Fruit fly (Drosophila melanogaster) whole organism, embryonic: ENCODE results near the gene kat-60L1.

Experiments
- Abd-B ChIP-seq: fragments of 200-800 bp; sonication (Bioruptor generic); optimal IDR thresholded peaks from 2 replicates; lab custom pipeline; 2018; ENCODE audit warnings: missing biosample characterization, mild to moderate bottlenecking, missing genetic modification characterization, moderate library complexity
- CG10147 ChIP-seq: fragments of 200-800 bp; sonication (Bioruptor generic); optimal IDR thresholded peaks from 2 replicates; lab custom pipeline; 2019; ENCODE audit warnings: missing biosample characterization, mild to moderate bottlenecking, missing genetic modification characterization, moderate library complexity
- CG10366 ChIP-seq: fragments of 200-800 bp; sonication (Bioruptor generic); IDR thresholded peaks from 2 replicates; pipeline ENCODE4 v1.3.6; 2022; ENCODE audit warnings: missing biosample characterization, missing genetic modification characterization
- CG11696 ChIP-seq: fragments of 200-800 bp; sonication (Bioruptor generic); IDR thresholded peaks from 2 replicates; pipeline ENCODE4 v1.3.6; 2022; ENCODE audit warnings: missing biosample characterization, missing genetic modification characterization
- CG12104 ChIP-seq: fragments of 200-800 bp; sonication (Bioruptor generic); optimal IDR thresholded peaks from 3 replicates; lab custom pipeline; 2016; ENCODE audit warnings: missing biosample characterization, missing genetic modification characterization
- CG13424 ChIP-seq: fragments of 200-800 bp; sonication (Bioruptor generic); optimal IDR thresholded peaks from 2 replicates; lab custom pipeline; 2019; ENCODE audit warnings: missing biosample characterization, mild to moderate bottlenecking, missing genetic modification characterization, moderate library complexity
- CG13894 ChIP-seq: fragments of 200-800 bp; sonication (Bioruptor generic); optimal IDR thresholded peaks from 3 replicates; lab custom pipeline; 2018; ENCODE audit warnings: missing biosample characterization, mild to moderate bottlenecking, missing genetic modification characterization, moderate library complexity
- CG14441 ChIP-seq: fragments of 200-800 bp; sonication (Bioruptor generic); IDR thresholded peaks from 2 replicates; pipeline ENCODE4 v1.3.6; 2022; ENCODE audit warnings: missing biosample characterization, missing genetic modification characterization
- CG15479 ChIP-seq: fragments of 200-800 bp; sonication (Bioruptor generic); optimal IDR thresholded peaks from 3 replicates; lab custom pipeline; 2019; ENCODE audit warnings: missing biosample characterization, mild to moderate bottlenecking, missing genetic modification characterization, moderate library complexity
- CG15601 ChIP-seq: fragments of 200-800 bp; sonication (Bioruptor generic); optimal IDR thresholded peaks from 3 replicates; lab custom pipeline; 2019; ENCODE audit warnings: missing biosample characterization, mild to moderate bottlenecking, missing genetic modification characterization, moderate library complexity
- CG1602 ChIP-seq: fragments of 200-800 bp; sonication (Bioruptor generic); optimal IDR thresholded peaks from 3 replicates; lab custom pipeline; 2016; ENCODE audit warnings: missing biosample characterization, missing genetic modification characterization
- CG16815 ChIP-seq: fragments of 200-800 bp; sonication (Bioruptor generic); optimal IDR thresholded peaks from 3 replicates; lab custom pipeline; 2017; ENCODE audit warnings: missing biosample characterization, mild to moderate bottlenecking, missing genetic modification characterization
- CG17186 ChIP-seq: fragments of 200-800 bp; sonication (Bioruptor generic); optimal IDR thresholded peaks from 3 replicates; lab custom pipeline; 2017; ENCODE audit warnings: missing biosample characterization, missing genetic modification reagents, missing genetic modification characterization
- CG31441 ChIP-seq: fragments of 200-800 bp; sonication (Bioruptor generic); IDR thresholded peaks from 2 replicates; pipeline ENCODE4 v1.3.6; 2022; ENCODE audit warnings: missing biosample characterization, missing genetic modification characterization
- CG5953 ChIP-seq: fragments of 200-800 bp; sonication (Bioruptor generic); IDR thresholded peaks from 2 replicates; pipeline ENCODE4 v1.3.6; 2022; ENCODE audit warnings: missing biosample characterization, missing genetic modification characterization
- CG6272 ChIP-seq: fragments of 200-800 bp; sonication (Bioruptor generic); IDR thresholded peaks from 2 replicates; pipeline ENCODE4 v1.3.6; 2022; ENCODE audit warnings: missing biosample characterization, missing genetic modification characterization
- CG6854 ChIP-seq: fragments of 200-800 bp; sonication (Bioruptor generic); optimal IDR thresholded peaks from 3 replicates; lab custom pipeline; 2017; ENCODE audit warnings: missing biosample characterization, mild to moderate bottlenecking, missing genetic modification characterization
- CG7928 ChIP-seq: fragments of 200-800 bp; sonication (Bioruptor generic); optimal IDR thresholded peaks from 2 replicates; lab custom pipeline; 2017; ENCODE audit warnings: missing biosample characterization, mild to moderate bottlenecking, missing genetic modification characterization
- Dbx ChIP-seq: fragments of 200-800 bp; sonication (Bioruptor generic); IDR thresholded peaks from 3 replicates; pipeline ENCODE4 v1.3.6; 2022; ENCODE audit warnings: missing biosample characterization, missing genetic modification characterization
- Fer1 ChIP-seq: fragments of 200-800 bp; sonication (Bioruptor generic); optimal IDR thresholded peaks from 2 replicates; lab custom pipeline; 2017; ENCODE audit warnings: missing biosample characterization, mild to moderate bottlenecking, missing genetic modification characterization
- Fer2 ChIP-seq: fragments of 200-800 bp; sonication (Bioruptor generic); optimal IDR thresholded peaks from 2 replicates; lab custom pipeline; 2018; ENCODE audit warnings: missing biosample characterization, mild to moderate bottlenecking, missing genetic modification characterization, moderate library complexity
- Fer3 ChIP-seq: fragments of 200-800 bp; sonication (Bioruptor generic); optimal IDR thresholded peaks from 2 replicates; lab custom pipeline; 2018; ENCODE audit warnings: missing biosample characterization, mild to moderate bottlenecking, missing genetic modification characterization, moderate library complexity
- H2.0 ChIP-seq: fragments of 200-800 bp; sonication (Bioruptor generic); IDR thresholded peaks from 2 replicates; pipeline ENCODE4 v1.3.6; 2022; ENCODE audit warnings: missing biosample characterization, missing genetic modification characterization
- Hr39 ChIP-seq: fragments of >200 bp; optimal IDR thresholded peaks from 2 replicates; lab custom pipeline; 2017
- Kr ChIP-seq: fragments of 200-800 bp; sonication (Bioruptor generic); optimal IDR thresholded peaks from 2 replicates; lab custom pipeline; 2017; ENCODE audit warnings: missing biosample characterization, mild to moderate bottlenecking, missing genetic modification characterization
- Lim3 ChIP-seq: fragments of 200-800 bp; sonication (Bioruptor generic); IDR thresholded peaks from 2 replicates; pipeline ENCODE4 v1.3.6; 2022; ENCODE audit warnings: missing biosample characterization, missing genetic modification characterization
- NK7.1 ChIP-seq: fragments of 200-800 bp; sonication (Bioruptor generic); optimal IDR thresholded peaks from 3 replicates; lab custom pipeline; 2016; ENCODE audit warnings: missing biosample characterization, missing genetic modification characterization
- Nf-YB ChIP-seq: fragments of 200-800 bp; sonication (Bioruptor generic); optimal IDR thresholded peaks from 3 replicates; lab custom pipeline; 2019; ENCODE audit warnings: missing biosample characterization, mild to moderate bottlenecking, missing genetic modification characterization, moderate library complexity
- Tbp ChIP-seq: fragments of >200 bp; optimal IDR thresholded peaks from 2 replicates; lab custom pipeline; 2018; ENCODE audit warnings: missing biosample characterization, missing genetic modification characterization
- Xrp1 ChIP-seq: fragments of 200-800 bp; sonication (Bioruptor generic); IDR thresholded peaks from 2 replicates; pipeline ENCODE4 v1.3.6; 2022; ENCODE audit warnings: missing biosample characterization, missing genetic modification characterization
- cas ChIP-seq: fragments of 200-800 bp; sonication (Bioruptor generic); IDR thresholded peaks from 2 replicates; pipeline ENCODE4 v1.3.6; 2022; ENCODE audit warnings: missing biosample characterization, missing genetic modification characterization
- grau ChIP-seq: fragments of 200-800 bp; optimal IDR thresholded peaks from 3 replicates; lab custom pipeline; 2019; ENCODE audit warnings: missing biosample characterization, mild to moderate bottlenecking, missing genetic modification characterization, moderate library complexity
- grn ChIP-seq: fragments of 200-800 bp; sonication (Bioruptor generic); optimal IDR thresholded peaks from 3 replicates; lab custom pipeline; 2017; ENCODE audit warnings: missing biosample characterization, missing genetic modification characterization
- gro ChIP-seq: fragments of 200-800 bp; sonication (Bioruptor generic); optimal IDR thresholded peaks from 2 replicates; lab custom pipeline; 2016; ENCODE audit warnings: missing biosample characterization, missing genetic modification characterization
- hbn ChIP-seq: fragments of 200-800 bp; sonication (Bioruptor generic); IDR thresholded peaks from 2 replicates; pipeline ENCODE4 v1.3.6; 2022; ENCODE audit warnings: missing biosample characterization, missing genetic modification characterization; ENCODE audit not compliant: partially characterized antibody
- her ChIP-seq: fragments of 200-800 bp; sonication (Bioruptor generic); optimal IDR thresholded peaks from 2 replicates; lab custom pipeline; 2016; ENCODE audit warnings: missing biosample characterization, missing genetic modification characterization
- lab ChIP-seq: fragments of 200-800 bp; sonication (Bioruptor generic); optimal IDR thresholded peaks from 3 replicates; lab custom pipeline; 2017; ENCODE audit warnings: missing biosample characterization, missing genetic modification characterization, mild to moderate bottlenecking, moderate library complexity, missing genetic modification reagents
- lola ChIP-seq, 3 experiments: fragments of >200 bp in 2 of 3; fragments of 200-800 bp in 1 of 3; sonication (Bioruptor generic) in 1 of 3; optimal IDR thresholded peaks; 2 replicates each; lab custom pipeline; 2017 to 2019; ENCODE audit warnings: missing biosample characterization in 3 of 3, missing genetic modification characterization in 3 of 3, mild to moderate bottlenecking in 1 of 3, moderate library complexity in 1 of 3
- lov ChIP-seq, 2 experiments: fragments of 200-800 bp in 1 of 2; fragments of >200 bp in 1 of 2; sonication (Bioruptor generic) in 1 of 2; IDR thresholded peaks in 1 of 2; optimal IDR thresholded peaks in 1 of 2; 2 replicates in 1 of 2; 3 replicates in 1 of 2; pipeline versions ENCODE4 v1.3.6 to Lab custom; 2017 to 2022; ENCODE audit warnings: missing biosample characterization in 1 of 2, missing genetic modification characterization in 1 of 2
- mirr ChIP-seq: fragments of 200-800 bp; sonication (Bioruptor generic); optimal IDR thresholded peaks from 3 replicates; lab custom pipeline; 2018; ENCODE audit warnings: missing biosample characterization, mild to moderate bottlenecking, missing genetic modification characterization
- pros ChIP-seq: fragments of 200-800 bp; sonication (Bioruptor generic); optimal IDR thresholded peaks from 3 replicates; lab custom pipeline; 2019; ENCODE audit warnings: missing biosample characterization, mild to moderate bottlenecking, missing genetic modification characterization, moderate library complexity
- scrt ChIP-seq: fragments of 200-800 bp; sonication (Bioruptor generic); optimal IDR thresholded peaks from 2 replicates; lab custom pipeline; 2018; ENCODE audit warnings: missing biosample characterization, mild to moderate bottlenecking, missing genetic modification characterization, moderate library complexity
- sens ChIP-seq: fragments of 200-800 bp; sonication (Bioruptor generic); peaks from one replicate; lab custom pipeline; 2016; ENCODE audit warnings: missing biosample characterization, missing genetic modification characterization
- slp2 ChIP-seq: fragments of 200-800 bp; sonication (Bioruptor generic); optimal IDR thresholded peaks from 2 replicates; lab custom pipeline; 2016; ENCODE audit warnings: missing biosample characterization, missing genetic modification characterization
- stwl ChIP-seq: fragments of 200-800 bp; sonication (Bioruptor generic); optimal IDR thresholded peaks from 3 replicates; lab custom pipeline; 2018; ENCODE audit warnings: missing biosample characterization, mild to moderate bottlenecking, missing genetic modification characterization, moderate library complexity
- toy ChIP-seq: fragments of 200-800 bp; sonication (Bioruptor generic); IDR thresholded peaks from 2 replicates; pipeline ENCODE4 v1.3.6; 2022; ENCODE audit warnings: missing biosample characterization, missing genetic modification characterization
- trem ChIP-seq: fragments of 200-800 bp; optimal IDR thresholded peaks from 3 replicates; lab custom pipeline; 2019; ENCODE audit warnings: missing biosample characterization, mild to moderate bottlenecking, missing genetic modification characterization, moderate library complexity
- vfl ChIP-seq: fragments of 200-800 bp; sonication (Bioruptor generic); optimal IDR thresholded peaks from 2 replicates; lab custom pipeline; 2016; ENCODE audit warnings: missing biosample characterization, missing genetic modification characterization

Gene kat-60L1

dm6 chr3R:5742278-5743196, 39.0 kb upstream of the kat-60L1 start, which contains the start of the genes Sym and Madm (continued):
- TF ChIP-seq cas (GFP tag; lab: Robert Waterston, UW) (no peak), Fer2 (tag; lab: Kevin White, UChicago) (no peak), hbn (GFP tag; lab: Robert Waterston, UW) (peak; percentile 69), mirr (no peak), Fer1 (GFP tag; lab: Kevin White, UChicago) (no peak), lov (optimal IDR thresholded peaks at IDR 0.05; lab: Kevin White, UChicago) (no peak), lov (GFP tag; IDR thresholded peaks at IDR 0.05; lab: Robert Waterston, UW) (0 out of 3 replicates have a peak, but pooled peaks have one; percentile 51), lab (GFP tag; lab: Kevin White, UChicago) (no peak), toy (GFP tag; lab: Robert Waterston, UW) (no peak), CG31441 (GFP tag; lab: Robert Waterston, UW) (no peak; the same call in 1 of the 2 replicates), NK7.1 (GFP tag; lab: Kevin White, UChicago) (no peak), Xrp1 (GFP tag; lab: Robert Waterston, UW) (peak; percentile 59), Dbx (GFP tag; lab: Robert Waterston, UW) (no peak), CG15479 (GFP tag; lab: Kevin White, UChicago) (no peak), H2.0 (no peak), Abd-B (GFP tag; lab: Kevin White, UChicago) (peak; percentile 56), pros (no peak), vfl (peak; percentile 54), CG1602 (peak; percentile 33), CG15601 (tag; lab: Kevin White, UChicago) (no peak), Fer3 (tag; lab: Kevin White, UChicago) (no peak), scrt (peak; percentile 22), CG13424 (tag; lab: Kevin White, UChicago) (peak; percentile 14), CG14441 (GFP tag; lab: Robert Waterston, UW) (0 out of 2 replicates have a peak, but pooled peaks have one; percentile 20), grau (peak; percentile 52), grn (GFP tag; lab: Kevin White, UChicago) (no peak), sens (peak; percentile 94), CG6854 (no peak), Hr39 (lab: Kevin White, UChicago) (no peak), Tbp (no peak), lola (GFP tag; optimal IDR thresholded peaks at IDR 0.05; lab: Kevin White, UChicago) (peak in 1 of 3 experiments; percentile 40), trem (tag; lab: Kevin White, UChicago) (peak; percentile 79), slp2 (GFP tag; lab: Kevin White, UChicago) (no peak), CG13894 (no peak), her (GFP tag; lab: Kevin White, UChicago) (peak; percentile 32), CG6272 (GFP tag; lab: Robert Waterston, UW) (peak; percentile 53; the same call in 1 of the 2 replicates), CG10147 (GFP tag; lab: Kevin White, UChicago) (peak; percentile 39), CG11696 (no peak), CG5953 (GFP tag; lab: Robert Waterston, UW) (no peak), Lim3 (GFP tag; lab: Robert Waterston, UW) (no peak), CG17186 (peak; percentile 67), CG16815 (GFP tag; lab: Kevin White, UChicago) (peak; percentile 1), Kr (GFP tag; lab: Kevin White, UChicago) (no peak), Nf-YB (GFP tag; lab: Kevin White, UChicago) (no peak), CG12104 (no peak), stwl (tag; lab: Kevin White, UChicago) (peak; percentile 51), CG10366 (peak; percentile 19; the same call in 1 of the 2 replicates), CG7928 (GFP tag; lab: Kevin White, UChicago) (no peak), gro (peak; percentile 63)
